Worm (Caenorhabditis elegans) whole organism, L2 larva: ENCODE data around the gene mec-5.

ENCODE experiments used
- F13H6.1 ChIP-seq: sonication (generic microtip); optimal IDR thresholded peaks from 2 replicates; lab custom pipeline; 2016; ENCODE audit warnings: missing genetic modification characterization, missing compliant biosample characterization
- R02D3.7 ChIP-seq: fragments of 150-350 bp; optimal IDR thresholded peaks from 2 replicates; lab custom pipeline; 2014; ENCODE audit warnings: missing biosample characterization, missing genetic modification characterization
- alr-1 ChIP-seq: fragments of 150-350 bp; optimal IDR thresholded peaks from 2 replicates; lab custom pipeline; 2014; ENCODE audit warnings: missing biosample characterization, missing genetic modification characterization
- aly-2 ChIP-seq: fragments of 150-350 bp; optimal IDR thresholded peaks from 2 replicates; lab custom pipeline; 2014; ENCODE audit warnings: missing biosample characterization, missing genetic modification characterization
- blmp-1 ChIP-seq: sonication (generic microtip); optimal IDR thresholded peaks from 2 replicates; lab custom pipeline; 2017; ENCODE audit warnings: missing genetic modification characterization, mild to moderate bottlenecking, missing compliant biosample characterization, antibody characterized with exemption, moderate library complexity; ENCODE audit not compliant: insufficient read depth
- ceh-16 ChIP-seq: fragments of 150-350 bp; optimal IDR thresholded peaks from 2 replicates; lab custom pipeline; 2014; ENCODE audit warnings: missing biosample characterization, missing genetic modification characterization
- ceh-82 ChIP-seq: fragments of 150-350 bp; optimal IDR thresholded peaks from 2 replicates; lab custom pipeline; 2014; ENCODE audit warnings: missing biosample characterization, missing genetic modification characterization
- crh-2 ChIP-seq: sonication (generic microtip); optimal IDR thresholded peaks from 2 replicates; lab custom pipeline; 2017; ENCODE audit warnings: missing biosample characterization, missing genetic modification characterization
- egl-27 ChIP-seq: sonication (generic microtip); optimal IDR thresholded peaks from 3 replicates; lab custom pipeline; 2017; ENCODE audit warnings: missing biosample characterization, missing genetic modification reagents, missing genetic modification characterization
- elt-3 ChIP-seq: sonication (generic microtip); optimal IDR thresholded peaks from 2 replicates; lab custom pipeline; 2017; ENCODE audit warnings: missing biosample characterization, missing genetic modification characterization
- fos-1 ChIP-seq: fragments of 150-350 bp; optimal IDR thresholded peaks from 2 replicates; lab custom pipeline; 2014; ENCODE audit warnings: missing biosample characterization, missing genetic modification characterization
- gmeb-1 ChIP-seq: fragments of 150-350 bp; optimal IDR thresholded peaks from 2 replicates; lab custom pipeline; 2014; ENCODE audit warnings: missing biosample characterization, missing genetic modification characterization
- lin-11 ChIP-seq: fragments of 150-350 bp; sonication (generic microtip); optimal IDR thresholded peaks from 2 replicates; lab custom pipeline; 2014; ENCODE audit warnings: missing biosample characterization, missing genetic modification characterization, inconsistent platforms, mixed read lengths
- lin-13 ChIP-seq: fragments of 150-350 bp; optimal IDR thresholded peaks from 2 replicates; lab custom pipeline; 2014; ENCODE audit warnings: missing biosample characterization, missing genetic modification reagents, missing genetic modification characterization
- lsy-2 ChIP-seq, 2 experiments: fragments of 150-350 bp in 1 of 2; sonication (generic microtip) in 1 of 2; optimal IDR thresholded peaks; 2 replicates each; lab custom pipeline; 2014 to 2017; ENCODE audit warnings: missing biosample characterization in 2 of 2, missing genetic modification characterization in 2 of 2
- mbf-1 ChIP-seq: sonication (generic microtip); optimal IDR thresholded peaks from 2 replicates; lab custom pipeline; 2017; ENCODE audit warnings: missing biosample characterization, missing genetic modification characterization
- mdl-1 ChIP-seq, 2 experiments: fragments of 150-350 bp in 1 of 2; sonication (generic microtip) in 1 of 2; optimal IDR thresholded peaks; 2 replicates each; lab custom pipeline; 2017; ENCODE audit warnings: missing biosample characterization in 2 of 2, missing genetic modification characterization in 2 of 2
- nhr-10 ChIP-seq: sonication (generic microtip); optimal IDR thresholded peaks from 2 replicates; lab custom pipeline; 2017; ENCODE audit warnings: missing biosample characterization, missing genetic modification characterization
- nhr-11 ChIP-seq: fragments of 150-350 bp; optimal IDR thresholded peaks from 2 replicates; lab custom pipeline; 2014; ENCODE audit warnings: missing biosample characterization, missing genetic modification characterization
- nhr-12 ChIP-seq: fragments of 150-350 bp; optimal IDR thresholded peaks from 2 replicates; lab custom pipeline; 2014; ENCODE audit warnings: missing biosample characterization, missing genetic modification characterization
- nhr-129 ChIP-seq: fragments of 150-350 bp; optimal IDR thresholded peaks from 2 replicates; lab custom pipeline; 2014; ENCODE audit warnings: missing biosample characterization, missing genetic modification characterization
- nhr-23 ChIP-seq: fragments of 150-350 bp; optimal IDR thresholded peaks from 2 replicates; lab custom pipeline; 2014; ENCODE audit warnings: missing biosample characterization, missing genetic modification reagents, missing genetic modification characterization
- nhr-25 ChIP-seq: fragments of 150-350 bp; sonication (generic microtip); optimal IDR thresholded peaks from 3 replicates; lab custom pipeline; 2014; ENCODE audit warnings: missing biosample characterization, missing genetic modification characterization
- nhr-6 ChIP-seq: fragments of 150-350 bp; optimal IDR thresholded peaks from 2 replicates; lab custom pipeline; 2014; ENCODE audit warnings: missing biosample characterization, missing genetic modification characterization
- nhr-77 ChIP-seq: fragments of 150-350 bp; optimal IDR thresholded peaks from 2 replicates; lab custom pipeline; 2014; ENCODE audit warnings: missing biosample characterization, missing genetic modification characterization
- peb-1 ChIP-seq: fragments of 150-350 bp; optimal IDR thresholded peaks from 2 replicates; lab custom pipeline; 2014; ENCODE audit warnings: missing biosample characterization, missing genetic modification characterization
- sem-4 ChIP-seq: fragments of 150-350 bp; optimal IDR thresholded peaks from 2 replicates; lab custom pipeline; 2014; ENCODE audit warnings: missing biosample characterization, missing genetic modification reagents, missing genetic modification characterization
- skn-1 ChIP-seq: sonication (generic microtip); optimal IDR thresholded peaks from 2 replicates; lab custom pipeline; 2017; ENCODE audit warnings: missing biosample characterization, missing genetic modification characterization
- sma-3 ChIP-seq: sonication (generic microtip); optimal IDR thresholded peaks from 2 replicates; lab custom pipeline; 2016; ENCODE audit warnings: missing genetic modification reagents, missing genetic modification characterization, missing compliant biosample characterization
- sma-9 ChIP-seq, 2 experiments: fragments of 150-350 bp in 1 of 2; sonication (generic microtip) in 1 of 2; optimal IDR thresholded peaks; 2 replicates each; lab custom pipeline; 2014 to 2016; ENCODE audit warnings: missing genetic modification characterization in 2 of 2, mild to moderate bottlenecking in 1 of 2, missing biosample characterization in 1 of 2, missing compliant biosample characterization in 1 of 2, missing genetic modification reagents in 1 of 2, moderate library complexity in 1 of 2
- snpc-4 ChIP-seq: fragments of 150-350 bp; optimal IDR thresholded peaks from 2 replicates; lab custom pipeline; 2014; ENCODE audit warnings: missing biosample characterization, missing genetic modification characterization
- unc-39 ChIP-seq: fragments of 150-350 bp; optimal IDR thresholded peaks from 2 replicates; lab custom pipeline; 2014; ENCODE audit warnings: missing biosample characterization, missing genetic modification characterization
- unc-55 ChIP-seq: fragments of 150-350 bp; sonication (generic microtip); optimal IDR thresholded peaks from 3 replicates; lab custom pipeline; 2014; ENCODE audit warnings: missing biosample characterization, missing genetic modification reagents, missing genetic modification characterization
- zag-1 ChIP-seq: fragments of 150-350 bp; optimal IDR thresholded peaks from 2 replicates; lab custom pipeline; 2014; ENCODE audit warnings: missing biosample characterization, missing genetic modification characterization
- ztf-1 ChIP-seq: fragments of 200-800 bp; sonication (Bioruptor generic); conservative IDR thresholded peaks from 2 replicates; pipeline ENCODE4 v1.3.6; 2022; ENCODE audit warnings: missing genetic modification characterization, missing compliant biosample characterization
- ztf-11 ChIP-seq: sonication (generic microtip); optimal IDR thresholded peaks from 2 replicates; lab custom pipeline; 2017; ENCODE audit warnings: missing biosample characterization, missing genetic modification characterization
- ztf-4 ChIP-seq: fragments of 150-350 bp; optimal IDR thresholded peaks from 2 replicates; lab custom pipeline; 2014; ENCODE audit warnings: missing biosample characterization, missing genetic modification characterization

Gene mec-5

ce11 chrX:15937854-15938253 lies 6.0 kb upstream of the mec-5 start:
- TF ChIP-seq aly-2 (tag; lab: Kevin White, UChicago) (no peak), ztf-1 (GFP tag; lab: Robert Waterston, UW) (no peak), skn-1 (no peak)

- TF ChIP-seq snpc-4 (tag; lab: Kevin White, UChicago) (no peak), ztf-4 (tag; lab: Kevin White, UChicago) (no peak), sma-9 (GFP tag; optimal IDR thresholded peaks at IDR 0.05; lab: Kevin White, UChicago) (no peak), sma-9 (tag; optimal IDR thresholded peaks at IDR 0.05; lab: Kevin White, UChicago) (no peak), nhr-6 (tag; lab: Kevin White, UChicago) (no peak), crh-2 (tag; lab: Kevin White, UChicago) (no peak), gmeb-1 (tag; lab: Kevin White, UChicago) (no peak), nhr-10 (tag; lab: Kevin White, UChicago) (no peak), lsy-2 (tag; optimal IDR thresholded peaks at IDR 0.05; lab: Kevin White, UChicago) (no peak), nhr-23 (tag; lab: Kevin White, UChicago) (no peak), lin-13 (GFP tag; lab: Kevin White, UChicago) (no peak), ceh-16 (tag; lab: Kevin White, UChicago) (no peak), mdl-1 (tag; optimal IDR thresholded peaks at IDR 0.05; lab: Kevin White, UChicago) (no peak), zag-1 (tag; lab: Kevin White, UChicago) (no peak), mbf-1 (no peak), nhr-11 (no peak), peb-1 (no peak), fos-1 (tag; lab: Kevin White, UChicago) (no peak), unc-55 (GFP tag; lab: Kevin White, UChicago) (no peak)
Observed at ce11 chrX:15939224-15939623, 4.6 kb upstream of the mec-5 start, which contains the start of gene mrp-3. TSS of gene mrp-3 (minus strand) at chrX:15939324.

- no peak for TF ChIP-seq egl-27 (tag; lab: Kevin White, UChicago)
- TF ChIP-seq sma-9 (GFP tag; optimal IDR thresholded peaks at IDR 0.05; lab: Kevin White, UChicago): peak; percentile 58
- no peak for TF ChIP-seq sma-9 (tag; optimal IDR thresholded peaks at IDR 0.05; lab: Kevin White, UChicago)
- TF ChIP-seq F13H6.1 (tag; lab: Kevin White, UChicago): peak; percentile 25
- TF ChIP-seq sma-3 (GFP tag; lab: Kevin White, UChicago): peak; percentile 11
- TF ChIP-seq crh-2 (tag; lab: Kevin White, UChicago): peak; percentile 13
- TF ChIP-seq sem-4: no peak
Observed at ce11 chrX:15939759-15940334, 4.0 kb upstream of the mec-5 start.

ce11 chrX:15944198-15944597 lies 389 bp downstream of the mec-5 start:
- no peak for TF ChIP-seq nhr-77 (tag; lab: Kevin White, UChicago)

- no peak for TF ChIP-seq ceh-82 (tag; lab: Kevin White, UChicago)
- no peak for TF ChIP-seq gmeb-1 (tag; lab: Kevin White, UChicago)
- TF ChIP-seq nhr-11: no peak
- no peak for TF ChIP-seq nhr-6 (tag; lab: Kevin White, UChicago)
- no peak for TF ChIP-seq ztf-11
- TF ChIP-seq ceh-16 (tag; lab: Kevin White, UChicago): no peak
Observed at ce11 chrX:15945806-15946205, 2.0 kb downstream of the mec-5 start.

- TF ChIP-seq peb-1: no peak
- no peak for TF ChIP-seq blmp-1 (tag; lab: Kevin White, UChicago)
- no peak for TF ChIP-seq sma-3 (GFP tag; lab: Kevin White, UChicago)
- TF ChIP-seq zag-1 (tag; lab: Kevin White, UChicago): no peak
- no peak for TF ChIP-seq skn-1
- no peak for TF ChIP-seq nhr-25 (tag; lab: Kevin White, UChicago)
- TF ChIP-seq mbf-1: no peak
- no peak for TF ChIP-seq R02D3.7 (tag; lab: Kevin White, UChicago)
- no peak for TF ChIP-seq elt-3 (tag; lab: Kevin White, UChicago)
- TF ChIP-seq aly-2 (tag; lab: Kevin White, UChicago): no peak
- no peak for TF ChIP-seq nhr-129
- TF ChIP-seq nhr-12 (tag; lab: Kevin White, UChicago): no peak
- TF ChIP-seq unc-39 (tag; lab: Kevin White, UChicago): no peak
- TF ChIP-seq ztf-1 (GFP tag; lab: Robert Waterston, UW): no peak
- TF ChIP-seq alr-1 (tag; lab: Kevin White, UChicago): no peak
- TF ChIP-seq nhr-11: no peak
- no peak for TF ChIP-seq lsy-2 (tag; optimal IDR thresholded peaks at IDR 0.05; lab: Kevin White, UChicago)
- TF ChIP-seq lin-11 (tag; lab: Kevin White, UChicago): no peak
- no peak for TF ChIP-seq nhr-77 (tag; lab: Kevin White, UChicago)
Observed at ce11 chrX:15951194-15951593, 7.4 kb downstream of the mec-5 start, which contains the start of gene col-186. TSS of gene col-186 (plus strand) at chrX:15951494.
